Fruit fly (Drosophila melanogaster): ENCODE data around the gene CG14352.

The CG14352 gene

dm6 chr2L:1611122-1611521 lies at the start of gene CG14352, which contains the start of gene Rab3GAP1:
CG14352 (plus strand) TSS chr2L:1611410.
Rab3GAP1 (minus strand) TSS chr2L:1611157.
- TF ChIP-seq CG11902 (GFP tag; optimal IDR thresholded peaks at IDR 0.05) (peak; percentile 84), Smox (GFP tag; optimal IDR thresholded peaks at IDR 0.05) (peak; percentile 82), Sox14 (GFP tag; optimal IDR thresholded peaks at IDR 0.05) (peak; percentile 94), CG16779 (tag; optimal IDR thresholded peaks at IDR 0.05) (no peak), eg (GFP tag; IDR thresholded peaks at IDR 0.05) (peak; percentile 82), lz (GFP tag; optimal IDR thresholded peaks at IDR 0.05) (peak; percentile 90), fkh (GFP tag; optimal IDR thresholded peaks at IDR 0.05) (peak; percentile 98), CG8632 (GFP tag; optimal IDR thresholded peaks at IDR 0.05) (peak; percentile 58), Hr39 (GFP tag; optimal IDR thresholded peaks at IDR 0.05) (peak; percentile 91), Gug (GFP tag; IDR thresholded peaks at IDR 0.05) (peak; percentile 79), Eip75B (GFP tag; optimal IDR thresholded peaks at IDR 0.05) (no peak), CG8119 (GFP tag; IDR thresholded peaks at IDR 0.05) (no peak), fd85E (GFP tag; optimal IDR thresholded peaks at IDR 0.05) (peak; percentile 38), Eip78C (GFP tag) (peak; percentile 89), CG8319 (GFP tag; optimal IDR thresholded peaks at IDR 0.05) (peak; percentile 61), OdsH (GFP tag; optimal IDR thresholded peaks at IDR 0.05) (peak; percentile 84), Ets96B (tag; optimal IDR thresholded peaks at IDR 0.05) (peak; percentile 68), net (GFP tag; optimal IDR thresholded peaks at IDR 0.05) (peak; percentile 73), CG34406 (GFP tag; optimal IDR thresholded peaks at IDR 0.05) (peak; percentile 77), cyc (GFP tag; optimal IDR thresholded peaks at IDR 0.05) (peak; percentile 90), CG3032 (tag; optimal IDR thresholded peaks at IDR 0.05) (peak; percentile 82), CG10631 (GFP tag; optimal IDR thresholded peaks at IDR 0.05) (peak; percentile 89), CG3919 (GFP tag; optimal IDR thresholded peaks at IDR 0.05) (peak; percentile 83), topi (GFP tag; optimal IDR thresholded peaks at IDR 0.05) (peak; percentile 87), CG7368 (GFP tag; optimal IDR thresholded peaks at IDR 0.05) (peak; percentile 36), CG10669 (GFP tag; optimal IDR thresholded peaks at IDR 0.05) (peak; percentile 62), Lpt (GFP tag; optimal IDR thresholded peaks at IDR 0.05) (peak; percentile 53), CG31627 (GFP tag; optimal IDR thresholded peaks at IDR 0.05) (peak; percentile 94), spab (GFP tag; optimal IDR thresholded peaks at IDR 0.05) (no peak), dac (GFP tag; optimal IDR thresholded peaks at IDR 0.05) (peak; percentile 62), ss (GFP tag; optimal IDR thresholded peaks at IDR 0.05) (no peak), svp (GFP tag) (no peak), CG6163 (GFP tag; IDR thresholded peaks at IDR 0.05) (peak; percentile 69; the same call in 1 of the 3 replicates), CG6792 (GFP tag; optimal IDR thresholded peaks at IDR 0.05) (peak; percentile 73), esn (GFP tag; optimal IDR thresholded peaks at IDR 0.05) (peak; percentile 87), Eip93F (GFP tag; optimal IDR thresholded peaks at IDR 0.05) (no peak), CG4318 (GFP tag; optimal IDR thresholded peaks at IDR 0.05) (peak; percentile 65), achi (GFP tag; optimal IDR thresholded peaks at IDR 0.05) (peak; percentile 77), CG11294 (GFP tag; IDR thresholded peaks at IDR 0.05) (peak; percentile 47; the same call in 1 of the 2 replicates), CG11762 (GFP tag; optimal IDR thresholded peaks at IDR 0.05; ENCODE audit: insufficient read depth) (peak; percentile 55), Met (GFP tag; optimal IDR thresholded peaks at IDR 0.05) (peak; percentile 85), Hr4 (GFP tag; optimal IDR thresholded peaks at IDR 0.05) (peak; percentile 75), CG15336 (GFP tag; IDR thresholded peaks at IDR 0.05) (peak; percentile 60), CG6808 (GFP tag; optimal IDR thresholded peaks at IDR 0.05) (peak; percentile 49), fd59A (GFP tag; optimal IDR thresholded peaks at IDR 0.05) (peak; percentile 56), pdm3 (GFP tag; optimal IDR thresholded peaks at IDR 0.05) (peak; percentile 86), acj6 (GFP tag; optimal IDR thresholded peaks at IDR 0.05) (peak; percentile 87), Ets21C (GFP tag; optimal IDR thresholded peaks at IDR 0.05) (peak; percentile 83), Sox15 (GFP tag; optimal IDR thresholded peaks at IDR 0.05) (peak; percentile 82), CG6276 (GFP tag; optimal IDR thresholded peaks at IDR 0.05) (no peak), dsx (GFP tag; optimal IDR thresholded peaks at IDR 0.05; ENCODE audit: poor library complexity, severe bottlenecking) (peak; percentile 49), CG9139 (GFP tag; optimal IDR thresholded peaks at IDR 0.05) (no peak)

Measured in whole organism, prepupa.